Fruit fly (Drosophila melanogaster) whole organism, embryonic: Measurements from ENCODE around the gene Rnb.
A peak's percentile ranks its signal among the peaks of the same experiment; 100 is the strongest.

Source experiments
- Doc2 ChIP-seq: fragments of 200-800 bp; sonication (Bioruptor generic); IDR thresholded peaks from 2 replicates; pipeline ENCODE4 v1.3.6; 2022; ENCODE audit warnings: missing biosample characterization, missing genetic modification characterization
- Drgx ChIP-seq: fragments of 200-800 bp; sonication (Bioruptor generic); IDR thresholded peaks from 2 replicates; pipeline ENCODE4 v1.3.6; 2022; ENCODE audit warnings: missing biosample characterization, missing genetic modification characterization
- Gsc ChIP-seq: fragments of 200-800 bp; sonication (Bioruptor generic); IDR thresholded peaks from 2 replicates; pipeline ENCODE4 v1.3.6; 2022; ENCODE audit warnings: missing biosample characterization, missing genetic modification characterization
- her ChIP-seq: fragments of 200-800 bp; sonication (Bioruptor generic); optimal IDR thresholded peaks from 2 replicates; lab custom pipeline; 2016; ENCODE audit warnings: missing biosample characterization, missing genetic modification characterization
- insv ChIP-seq, 2 experiments: fragments of 200-800 bp; sonication (Bioruptor generic); optimal IDR thresholded peaks; 3 replicates each; lab custom pipeline; 2016 to 2018; ENCODE audit warnings: missing biosample characterization in 2 of 2, missing genetic modification characterization in 2 of 2

dm6 chr3R:29758129-29758733 is 40.9 kb downstream of the Rnb start:
- TF ChIP-seq Doc2 (GFP tag; lab: Robert Waterston, UW) (no peak), her (GFP tag; lab: Kevin White, UChicago) (no peak), insv (GFP tag; optimal IDR thresholded peaks at IDR 0.05; lab: Kevin White, UChicago) (no peak), Gsc (GFP tag; lab: Robert Waterston, UW) (no peak), Drgx (GFP tag; lab: Robert Waterston, UW) (peak; percentile 78)
